Worm (Caenorhabditis elegans) whole organism, young adult: Measurements from ENCODE around the gene cul-4.

Experiments used
- B0019.2 ChIP-seq: fragments of 200-800 bp; sonication (Bioruptor generic); conservative IDR thresholded peaks from 2 replicates; pipeline ENCODE4 v1.3.6; 2022; ENCODE audit warnings: missing genetic modification reagents, missing genetic modification characterization, missing compliant biosample characterization
- F10E7.11 ChIP-seq: sonication (generic microtip); optimal IDR thresholded peaks from 2 replicates; lab custom pipeline; 2017; ENCODE audit warnings: mild to moderate bottlenecking, missing genetic modification characterization, moderate library complexity, missing compliant biosample characterization
- F33H1.4 ChIP-seq: fragments of 200-800 bp; sonication (Bioruptor generic); IDR thresholded peaks from 2 replicates; pipeline ENCODE4 v1.3.6; 2022; ENCODE audit warnings: missing genetic modification reagents, missing genetic modification characterization, missing compliant biosample characterization
- F39B2.1 ChIP-seq: fragments of 200-800 bp; sonication (Bioruptor generic); IDR thresholded peaks from 2 replicates; pipeline ENCODE4 v1.3.6; 2022; ENCODE audit warnings: missing genetic modification reagents, missing genetic modification characterization, missing compliant biosample characterization
- Y53F4B.3 ChIP-seq: fragments of 200-800 bp; sonication (Bioruptor generic); IDR thresholded peaks from 2 replicates; pipeline ENCODE4 v1.3.6; 2022; ENCODE audit warnings: missing genetic modification reagents, missing genetic modification characterization, missing compliant biosample characterization
- Y79H2A.3 ChIP-seq: fragments of 200-800 bp; sonication (Bioruptor generic); conservative IDR thresholded peaks from 2 replicates; pipeline ENCODE4 v1.3.6; 2022; ENCODE audit warnings: missing genetic modification reagents, missing genetic modification characterization, missing compliant biosample characterization
- ama-1 ChIP-seq, 3 experiments: fragments of 150-350 bp in 1 of 3; sonication (generic microtip) in 2 of 3; optimal IDR thresholded peaks; 2 replicates each; lab custom pipeline; 2014 to 2018; ENCODE audit warnings: missing biosample characterization in 2 of 3, missing genetic modification characterization in 2 of 3, missing genetic modification reagents in 2 of 3
- aptf-2 ChIP-seq: fragments of 200-800 bp; sonication (Bioruptor generic); conservative IDR thresholded peaks from 2 replicates; pipeline ENCODE4 v1.3.6; 2022; ENCODE audit warnings: missing genetic modification reagents, missing genetic modification characterization, missing compliant biosample characterization
- atf-7 ChIP-seq: sonication (generic microtip); optimal IDR thresholded peaks from 2 replicates; lab custom pipeline; 2017; ENCODE audit warnings: mild to moderate bottlenecking, missing genetic modification characterization, missing compliant biosample characterization
- athp-1 ChIP-seq: sonication (generic microtip); optimal IDR thresholded peaks from 2 replicates; lab custom pipeline; 2017; ENCODE audit warnings: mild to moderate bottlenecking, missing genetic modification characterization, missing compliant biosample characterization
- ccch-3 ChIP-seq: fragments of 200-800 bp; sonication (Bioruptor generic); optimal IDR thresholded peaks from 2 replicates; lab custom pipeline; 2018; ENCODE audit warnings: mild to moderate bottlenecking, missing genetic modification characterization, missing compliant biosample characterization
- ceh-100 ChIP-seq: fragments of 200-800 bp; sonication (Bioruptor generic); IDR thresholded peaks from 2 replicates; pipeline ENCODE4 v1.3.6; 2022; ENCODE audit warnings: missing genetic modification reagents, missing genetic modification characterization, missing compliant biosample characterization
- ceh-27 ChIP-seq: fragments of 200-800 bp; sonication (Bioruptor generic); optimal IDR thresholded peaks from 2 replicates; lab custom pipeline; 2018; ENCODE audit warnings: mild to moderate bottlenecking, missing genetic modification characterization, moderate library complexity, missing compliant biosample characterization
- ceh-40 ChIP-seq: fragments of 200-800 bp; sonication (Bioruptor generic); IDR thresholded peaks from 2 replicates; pipeline ENCODE4 v1.3.6; 2022; ENCODE audit warnings: missing genetic modification characterization, missing compliant biosample characterization
- ceh-58 ChIP-seq: fragments of 200-800 bp; sonication (Bioruptor generic); IDR thresholded peaks from 2 replicates; pipeline ENCODE4 v1.3.6; 2022; ENCODE audit warnings: missing genetic modification characterization, missing compliant biosample characterization
- chd-7 ChIP-seq: sonication (generic microtip); optimal IDR thresholded peaks from 2 replicates; lab custom pipeline; 2016; ENCODE audit warnings: mild to moderate bottlenecking, missing genetic modification characterization, moderate library complexity, missing compliant biosample characterization
- dpl-1 ChIP-seq: fragments of 150-350 bp; optimal IDR thresholded peaks from 2 replicates; lab custom pipeline; 2014; ENCODE audit warnings: missing biosample characterization, missing genetic modification reagents, missing genetic modification characterization
- efl-1 ChIP-seq: fragments of 150-350 bp; optimal IDR thresholded peaks from 2 replicates; lab custom pipeline; 2014; ENCODE audit warnings: missing biosample characterization, missing genetic modification reagents, missing genetic modification characterization
- egl-18 ChIP-seq: fragments of 200-800 bp; sonication (Bioruptor generic); IDR thresholded peaks from 2 replicates; pipeline ENCODE4 v1.3.6; 2022; ENCODE audit warnings: missing genetic modification reagents, missing genetic modification characterization, missing compliant biosample characterization
- ekl-4 ChIP-seq: fragments of 200-800 bp; sonication (Bioruptor generic); IDR thresholded peaks from 2 replicates; pipeline ENCODE4 v1.3.6; 2022; ENCODE audit warnings: missing genetic modification reagents, missing genetic modification characterization, missing compliant biosample characterization
- gei-17 ChIP-seq: fragments of 200-800 bp; sonication (Bioruptor generic); optimal IDR thresholded peaks from 2 replicates; lab custom pipeline; 2018; ENCODE audit warnings: mild to moderate bottlenecking, missing genetic modification characterization, missing compliant biosample characterization
- hmg-20 ChIP-seq: fragments of 200-800 bp; sonication (Bioruptor generic); IDR thresholded peaks from 2 replicates; pipeline ENCODE4 v1.3.6; 2022; ENCODE audit warnings: missing genetic modification reagents, missing genetic modification characterization, missing compliant biosample characterization
- lag-1 ChIP-seq: fragments of 200-800 bp; sonication (Bioruptor generic); IDR thresholded peaks from 2 replicates; pipeline ENCODE4 v1.3.6; 2022; ENCODE audit warnings: missing genetic modification reagents, missing genetic modification characterization, missing compliant biosample characterization
- let-526 ChIP-seq: fragments of 200-800 bp; sonication (Bioruptor generic); IDR thresholded peaks from 2 replicates; pipeline ENCODE4 v1.3.6; 2022; ENCODE audit warnings: missing genetic modification reagents, missing genetic modification characterization, missing compliant biosample characterization
- lsl-1 ChIP-seq: fragments of 200-800 bp; sonication (Bioruptor generic); optimal IDR thresholded peaks from 2 replicates; lab custom pipeline; 2018; ENCODE audit warnings: mild to moderate bottlenecking, missing genetic modification characterization, moderate library complexity, missing compliant biosample characterization
- madf-6 ChIP-seq: fragments of 200-800 bp; sonication (Bioruptor generic); IDR thresholded peaks from 2 replicates; pipeline ENCODE4 v1.3.6; 2022; ENCODE audit warnings: missing genetic modification reagents, missing genetic modification characterization, missing compliant biosample characterization
- nhr-80 ChIP-seq: sonication (generic microtip); optimal IDR thresholded peaks from 2 replicates; lab custom pipeline; 2016; ENCODE audit warnings: missing genetic modification characterization, missing compliant biosample characterization
- snpc-3.4 ChIP-seq: sonication (generic microtip); optimal IDR thresholded peaks from 2 replicates; lab custom pipeline; 2017; ENCODE audit warnings: missing genetic modification characterization, mild to moderate bottlenecking, missing compliant biosample characterization, antibody characterized with exemption, moderate library complexity, missing genotype, missing genetic modification reagents
- snpc-4 ChIP-seq, 5 experiments: fragments of 150-350 bp in 1 of 5; sonication (generic microtip) in 4 of 5; optimal IDR thresholded peaks; 2 replicates each; lab custom pipeline; 2014 to 2018; ENCODE audit warnings: missing genetic modification characterization in 5 of 5, missing biosample characterization in 3 of 5, antibody characterized with exemption in 2 of 5, mild to moderate bottlenecking in 2 of 5, missing compliant biosample characterization in 2 of 5, missing genotype in 2 of 5, moderate library complexity in 2 of 5, missing genetic modification reagents in 1 of 5
- sptf-2 ChIP-seq: fragments of 200-800 bp; sonication (Bioruptor generic); optimal IDR thresholded peaks from 2 replicates; lab custom pipeline; 2018; ENCODE audit warnings: mild to moderate bottlenecking, missing genetic modification characterization, missing compliant biosample characterization
- tbp1 ChIP-seq: fragments of 200-800 bp; sonication (Bioruptor generic); optimal IDR thresholded peaks from 2 replicates; lab custom pipeline; 2018; ENCODE audit warnings: mild to moderate bottlenecking, missing genetic modification characterization, missing compliant biosample characterization
- unc-62 ChIP-seq: fragments of 150-350 bp; optimal IDR thresholded peaks from 2 replicates; lab custom pipeline; 2014; ENCODE audit warnings: missing biosample characterization, missing genetic modification reagents, missing genetic modification characterization
- xnd-1 ChIP-seq: sonication (generic microtip); optimal IDR thresholded peaks from 2 replicates; lab custom pipeline; 2016; ENCODE audit warnings: missing genotype, missing genetic modification reagents, missing genetic modification characterization, missing compliant biosample characterization
- zfh-2 ChIP-seq: fragments of 200-800 bp; sonication (Bioruptor generic); conservative IDR thresholded peaks from 2 replicates; pipeline ENCODE4 v1.3.6; 2022; ENCODE audit warnings: missing genetic modification reagents, missing genetic modification characterization, missing compliant biosample characterization
- ztf-18 ChIP-seq: sonication (generic microtip); optimal IDR thresholded peaks from 2 replicates; lab custom pipeline; 2016; ENCODE audit warnings: missing genotype, mild to moderate bottlenecking, missing genetic modification characterization, missing compliant biosample characterization
- ztf-25 ChIP-seq: fragments of 200-800 bp; sonication (Bioruptor generic); IDR thresholded peaks from 2 replicates; pipeline ENCODE4 v1.3.6; 2022; ENCODE audit warnings: missing genetic modification reagents, missing genetic modification characterization, missing compliant biosample characterization
- ztf-26 ChIP-seq: sonication (generic microtip); optimal IDR thresholded peaks from 2 replicates; lab custom pipeline; 2017; ENCODE audit warnings: missing genetic modification characterization, missing compliant biosample characterization
- ztf-3 ChIP-seq: fragments of 200-800 bp; sonication (Bioruptor generic); optimal IDR thresholded peaks from 2 replicates; lab custom pipeline; 2018; ENCODE audit warnings: mild to moderate bottlenecking, missing genetic modification characterization, missing compliant biosample characterization

Gene cul-4

DNA sequence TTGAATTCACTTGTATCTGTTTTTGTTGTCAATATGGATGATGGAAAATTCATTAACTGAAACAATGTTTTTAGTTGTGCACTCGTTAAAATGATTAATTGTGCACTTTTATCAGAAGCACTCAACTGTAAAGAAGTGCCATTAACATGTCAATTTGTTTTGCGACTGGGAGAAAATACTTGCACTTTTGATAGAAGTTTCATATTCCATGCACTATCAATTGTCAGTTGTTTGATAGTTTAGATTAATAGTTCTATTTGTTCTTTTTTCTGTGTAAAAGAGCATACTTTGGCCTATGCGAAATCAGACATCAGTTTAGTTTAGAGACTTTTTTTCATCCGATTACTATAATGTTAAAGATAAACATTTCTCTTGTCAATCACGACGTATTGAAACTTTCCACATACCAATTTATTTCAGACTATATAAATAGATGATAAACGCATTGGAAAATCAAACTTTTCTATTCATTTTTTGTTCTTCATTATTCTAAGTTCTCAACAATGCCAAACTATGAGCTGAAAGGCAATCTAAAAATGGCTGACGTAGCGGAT lies 11.9 kb upstream of the cul-4 start, which contains the start of gene C30G12.2 (continued):
- no peak for TF ChIP-seq F39B2.1 (GFP tag; lab: Robert Waterston, UW)
- no peak for TF ChIP-seq ekl-4
- TF ChIP-seq gei-17 (GFP tag; lab: Kevin White, UChicago): no peak
- no peak for TF ChIP-seq ztf-25 (GFP tag; lab: Robert Waterston, UW)
- no peak for TF ChIP-seq ama-1 (optimal IDR thresholded peaks at IDR 0.05; lab: Kevin White, UChicago)
- TF ChIP-seq ama-1 (GFP tag; optimal IDR thresholded peaks at IDR 0.05; lab: Kevin White, UChicago): no peak
- TF ChIP-seq ztf-26: no peak
- TF ChIP-seq chd-7 (tag; lab: Kevin White, UChicago): no peak
- no peak for TF ChIP-seq lag-1 (GFP tag; lab: Robert Waterston, UW)
- no peak for TF ChIP-seq ceh-100 (GFP tag; lab: Robert Waterston, UW)
- TF ChIP-seq nhr-80 (tag; lab: Kevin White, UChicago): peak; percentile 93
- TF ChIP-seq egl-18 (GFP tag; lab: Robert Waterston, UW): no peak
- TF ChIP-seq ccch-3: no peak
- TF ChIP-seq aptf-2: no peak
- TF ChIP-seq ceh-58: no peak
- TF ChIP-seq ztf-3 (GFP tag; lab: Kevin White, UChicago): no peak
- TF ChIP-seq unc-62 (GFP tag; lab: Kevin White, UChicago): peak; percentile 96
- no peak for TF ChIP-seq athp-1 (tag; lab: Kevin White, UChicago)
- no peak for TF ChIP-seq ceh-27 (GFP tag; lab: Kevin White, UChicago)
- no peak for TF ChIP-seq F10E7.11
- peak; percentile 32 for TF ChIP-seq tbp1 (GFP tag; lab: Kevin White, UChicago)
- TF ChIP-seq Y53F4B.3 (GFP tag; lab: Robert Waterston, UW): no peak
- no peak for TF ChIP-seq hmg-20 (GFP tag; lab: Robert Waterston, UW)
- peak; percentile 51 for TF ChIP-seq atf-7

DNA sequence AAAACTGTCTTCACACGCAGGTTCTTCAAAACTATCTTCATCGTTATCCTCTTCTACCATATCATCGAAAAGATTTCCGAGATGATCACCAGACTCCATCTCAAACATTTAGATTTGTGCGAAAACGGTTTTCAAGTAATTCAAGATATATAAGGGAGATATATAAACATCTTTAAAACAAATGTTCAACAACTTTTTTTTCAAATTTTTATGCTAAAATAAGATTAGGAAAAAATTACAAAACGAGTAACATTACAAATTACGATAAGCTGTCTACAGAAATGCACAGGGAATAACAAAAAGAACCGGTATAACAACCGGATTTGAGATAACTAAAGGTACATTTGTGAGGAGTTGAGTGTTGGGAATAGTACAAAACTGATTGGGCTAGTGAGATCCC lies 6.0 kb upstream of the cul-4 start, which contains the start of gene C30G12.6:
Gene C30G12.6, minus strand, starts transcription at position 101 of the 400 bp plus-strand sequence.
- TF ChIP-seq snpc-3.4 (tag; lab: Kevin White, UChicago): peak; percentile 33
- TF ChIP-seq ceh-40 (GFP tag; lab: Robert Waterston, UW): no peak
- TF ChIP-seq let-526 (GFP tag; lab: Robert Waterston, UW): no peak
- no peak for TF ChIP-seq B0019.2 (GFP tag; lab: Robert Waterston, UW)

DNA sequence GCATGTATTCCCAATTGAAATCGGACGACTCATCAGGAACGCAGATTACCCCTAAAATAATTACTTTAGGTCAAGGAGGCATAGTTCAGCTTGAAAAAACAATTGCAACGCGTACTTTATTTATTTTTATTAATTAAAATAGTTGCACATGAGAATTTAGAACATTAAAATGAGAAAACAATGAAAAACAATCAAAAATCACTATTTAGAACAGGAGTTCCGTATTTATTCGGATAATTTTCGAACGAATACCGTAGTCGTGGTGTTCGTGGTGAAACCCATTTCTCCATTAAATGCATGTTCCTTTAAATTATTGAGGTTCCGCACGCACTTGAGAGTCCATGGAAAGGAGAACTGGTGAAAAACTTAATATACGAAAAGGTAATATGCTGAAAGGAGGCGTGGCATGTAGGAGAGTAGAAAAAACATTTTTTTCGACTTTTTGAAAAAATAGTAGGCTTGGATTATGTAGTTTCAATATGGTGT lies 3.7 kb upstream of the cul-4 start, which contains the start of gene puf-8:
Gene puf-8, minus strand, starts transcription at position 51 of the 486 bp plus-strand sequence.
- TF ChIP-seq efl-1 (GFP tag; lab: Kevin White, UChicago) (peak; percentile 21), Y79H2A.3 (no peak), atf-7 (no peak), aptf-2 (no peak), F10E7.11 (no peak), ztf-25 (GFP tag; lab: Robert Waterston, UW) (no peak), dpl-1 (no peak), lsl-1 (GFP tag; lab: Kevin White, UChicago) (peak; percentile 77), xnd-1 (peak; percentile 29), zfh-2 (no peak), snpc-4 (GFP tag; optimal IDR thresholded peaks at IDR 0.05; lab: Kevin White, UChicago) (no peak), snpc-4 (tag; optimal IDR thresholded peaks at IDR 0.05; lab: Kevin White, UChicago) (no peak), sptf-2 (GFP tag; lab: Kevin White, UChicago) (no peak), F33H1.4 (peak; percentile 71), madf-6 (GFP tag; lab: Robert Waterston, UW) (peak; percentile 37), ztf-18 (tag; lab: Kevin White, UChicago) (peak; percentile 37)
